Fruit fly (Drosophila melanogaster): ENCODE data around the gene comm3.

comm3 gene

dm6 chr3L:15694406-15694805 lies 46.8 kb upstream of the comm3 start (continued):
- TF ChIP-seq CG1233 (GFP tag; optimal IDR thresholded peaks at IDR 0.05) (peak; percentile 27), CG18619 (GFP tag; optimal IDR thresholded peaks at IDR 0.05) (peak; percentile 5), shn (GFP tag; optimal IDR thresholded peaks at IDR 0.05) (no peak), otp (GFP tag; IDR thresholded peaks at IDR 0.05) (0 out of 3 replicates have a peak, but pooled peaks have one; percentile 43), slou (GFP tag; optimal IDR thresholded peaks at IDR 0.05) (no peak), Ssrp (tag; optimal IDR thresholded peaks at IDR 0.05) (no peak), CG4282 (GFP tag; optimal IDR thresholded peaks at IDR 0.05) (no peak), caup (GFP tag; optimal IDR thresholded peaks at IDR 0.05; ENCODE audit: severe bottlenecking) (no peak)

- TF ChIP-seq D19A (tag; optimal IDR thresholded peaks at IDR 0.05) (peak; percentile 47), MESR4 (GFP tag; optimal IDR thresholded peaks at IDR 0.05) (no peak), tio (GFP tag; optimal IDR thresholded peaks at IDR 0.05) (peak; percentile 54), HLH3B (GFP tag; IDR thresholded peaks at IDR 0.05) (peak; percentile 1; the same call in 1 of the 2 replicates), ken (GFP tag; IDR thresholded peaks at IDR 0.05) (no peak), ATbp (GFP tag; optimal IDR thresholded peaks at IDR 0.05) (no peak), grau (tag; optimal IDR thresholded peaks at IDR 0.05) (peak; percentile 36), CG15696 (tag; optimal IDR thresholded peaks at IDR 0.05) (peak; percentile 38), Dll (GFP tag; IDR thresholded peaks at IDR 0.05; ENCODE audit: partially characterized antibody) (no peak), Awh (GFP tag; IDR thresholded peaks at IDR 0.05) (no peak), Hr51 (GFP tag; optimal IDR thresholded peaks at IDR 0.05) (peak in 1 of 2 experiments; percentile 55), CoRest (tag; optimal IDR thresholded peaks at IDR 0.05) (peak; percentile 47), CrebB (tag; optimal IDR thresholded peaks at IDR 0.05) (no peak), CG16815 (GFP tag; optimal IDR thresholded peaks at IDR 0.05) (peak; percentile 20), mam (GFP tag; optimal IDR thresholded peaks at IDR 0.05) (no peak), CG32532 (GFP tag; IDR thresholded peaks at IDR 0.05) (no peak), CG18476 (GFP tag; optimal IDR thresholded peaks at IDR 0.05) (peak; percentile 31), CG17328 (GFP tag; IDR thresholded peaks at IDR 0.05) (0 out of 2 replicates have a peak, but pooled peaks have one; percentile 12), CG3281 (GFP tag; optimal IDR thresholded peaks at IDR 0.05) (no peak), Nf-YC (tag; optimal IDR thresholded peaks at IDR 0.05) (no peak), ind (GFP tag; optimal IDR thresholded peaks at IDR 0.05) (peak; percentile 15), gfzf (GFP tag; optimal IDR thresholded peaks at IDR 0.05) (no peak), sug (tag; optimal IDR thresholded peaks at IDR 0.05) (no peak), CG18599 (GFP tag; optimal IDR thresholded peaks at IDR 0.05) (no peak), bcd (GFP tag; optimal IDR thresholded peaks at IDR 0.05) (peak; percentile 14), CG30431 (GFP tag; optimal IDR thresholded peaks at IDR 0.05) (no peak), sens (GFP tag) (peak; percentile 69), CG14965 (GFP tag; optimal IDR thresholded peaks at IDR 0.05; ENCODE audit: borderline replicate concordance) (no peak), CG1832 (GFP tag; optimal IDR thresholded peaks at IDR 0.05) (no peak), phol (tag; optimal IDR thresholded peaks at IDR 0.05) (peak; percentile 78), Dad (GFP tag; optimal IDR thresholded peaks at IDR 0.05) (no peak), Usf (GFP tag; optimal IDR thresholded peaks at IDR 0.05) (peak; percentile 1), CG12659 (GFP tag; optimal IDR thresholded peaks at IDR 0.05) (peak; percentile 8), CG18011 (GFP tag; optimal IDR thresholded peaks at IDR 0.05) (no peak), NfI (GFP tag; optimal IDR thresholded peaks at IDR 0.05) (no peak), knrl (GFP tag; IDR thresholded peaks at IDR 0.05; ENCODE audit: partially characterized antibody) (no peak), Rfx (GFP tag; IDR thresholded peaks at IDR 0.05) (no peak), fd64A (GFP tag; optimal IDR thresholded peaks at IDR 0.05) (no peak), emc (GFP tag; optimal IDR thresholded peaks at IDR 0.05) (no peak), CG32767 (GFP tag; IDR thresholded peaks at IDR 0.05) (no peak)
These were observed 45.4 kb upstream of the comm3 start for dm6 chr3L:15692794-15693532.
